Fruit fly (Drosophila melanogaster) whole organism, embryonic: ENCODE data around the gene CG5727.
A peak's percentile ranks its signal among the peaks of the same experiment; 100 is the strongest.

Experiments used
- Bteb2 ChIP-seq: fragments of 200-800 bp; sonication (Bioruptor generic); optimal IDR thresholded peaks from 2 replicates; lab custom pipeline; 2016; ENCODE audit warnings: missing biosample characterization, missing genetic modification characterization
- C15 ChIP-seq: fragments of 200-800 bp; sonication (Bioruptor generic); IDR thresholded peaks from 3 replicates; pipeline ENCODE4 v1.3.6; 2022; ENCODE audit warnings: missing biosample characterization, missing genetic modification characterization
- CG10147 ChIP-seq: fragments of 200-800 bp; sonication (Bioruptor generic); optimal IDR thresholded peaks from 2 replicates; lab custom pipeline; 2019; ENCODE audit warnings: missing biosample characterization, mild to moderate bottlenecking, missing genetic modification characterization, moderate library complexity
- CG10267 ChIP-seq: fragments of 200-800 bp; sonication (Bioruptor generic); optimal IDR thresholded peaks from 2 replicates; lab custom pipeline; 2018; ENCODE audit warnings: missing biosample characterization, mild to moderate bottlenecking, missing genetic modification characterization, moderate library complexity
- CG11085 ChIP-seq: fragments of 200-800 bp; sonication (Bioruptor generic); IDR thresholded peaks from 2 replicates; pipeline ENCODE4 v1.3.6; 2022; ENCODE audit warnings: missing biosample characterization, missing genetic modification characterization
- CG11723 ChIP-seq: fragments of 200-800 bp; sonication (Bioruptor generic); optimal IDR thresholded peaks from 2 replicates; lab custom pipeline; 2017; ENCODE audit warnings: missing biosample characterization, mild to moderate bottlenecking, missing genetic modification characterization
- CG13287 ChIP-seq: fragments of 200-800 bp; sonication (Bioruptor generic); IDR thresholded peaks from 2 replicates; pipeline ENCODE4 v1.3.6; 2022; ENCODE audit warnings: missing biosample characterization, missing genetic modification characterization; ENCODE audit not compliant: partially characterized antibody
- CG13424 ChIP-seq: fragments of 200-800 bp; sonication (Bioruptor generic); optimal IDR thresholded peaks from 2 replicates; lab custom pipeline; 2019; ENCODE audit warnings: missing biosample characterization, mild to moderate bottlenecking, missing genetic modification characterization, moderate library complexity
- CG14667 ChIP-seq: fragments of 200-800 bp; sonication (Bioruptor generic); IDR thresholded peaks from 2 replicates; pipeline ENCODE4 v1.3.6; 2022; ENCODE audit warnings: missing biosample characterization, missing genetic modification characterization
- CG15479 ChIP-seq: fragments of 200-800 bp; sonication (Bioruptor generic); optimal IDR thresholded peaks from 3 replicates; lab custom pipeline; 2019; ENCODE audit warnings: missing biosample characterization, mild to moderate bottlenecking, missing genetic modification characterization, moderate library complexity
- CG16815 ChIP-seq: fragments of 200-800 bp; sonication (Bioruptor generic); optimal IDR thresholded peaks from 3 replicates; lab custom pipeline; 2017; ENCODE audit warnings: missing biosample characterization, mild to moderate bottlenecking, missing genetic modification characterization
- CG17186 ChIP-seq: fragments of 200-800 bp; sonication (Bioruptor generic); optimal IDR thresholded peaks from 3 replicates; lab custom pipeline; 2017; ENCODE audit warnings: missing biosample characterization, missing genetic modification reagents, missing genetic modification characterization
- CG18619 ChIP-seq: fragments of 200-800 bp; sonication (Bioruptor generic); optimal IDR thresholded peaks from 3 replicates; lab custom pipeline; 2017; ENCODE audit warnings: missing biosample characterization, mild to moderate bottlenecking, missing genetic modification characterization
- CG2116 ChIP-seq: fragments of 200-800 bp; sonication (Bioruptor generic); optimal IDR thresholded peaks from 3 replicates; lab custom pipeline; 2018; ENCODE audit warnings: missing biosample characterization, mild to moderate bottlenecking, missing genetic modification characterization
- CG2199 ChIP-seq: fragments of 200-800 bp; sonication (Bioruptor generic); IDR thresholded peaks from 3 replicates; pipeline ENCODE4 v1.3.6; 2022; ENCODE audit warnings: missing biosample characterization, missing genetic modification characterization
- CG30403 ChIP-seq: fragments of 200-800 bp; sonication (Bioruptor generic); optimal IDR thresholded peaks from 3 replicates; lab custom pipeline; 2016; ENCODE audit warnings: missing biosample characterization, missing genetic modification characterization
- CG32767 ChIP-seq: fragments of 200-800 bp; sonication (Bioruptor generic); IDR thresholded peaks from 2 replicates; pipeline ENCODE4 v1.3.6; 2022; ENCODE audit warnings: missing biosample characterization, missing genetic modification characterization
- CG3281 ChIP-seq: fragments of 200-800 bp; sonication (Bioruptor generic); optimal IDR thresholded peaks from 3 replicates; lab custom pipeline; 2017; ENCODE audit warnings: missing biosample characterization, mild to moderate bottlenecking, missing genetic modification characterization
- CG34376 ChIP-seq: fragments of 200-800 bp; sonication (Bioruptor generic); optimal IDR thresholded peaks from 2 replicates; lab custom pipeline; 2018; ENCODE audit warnings: missing biosample characterization, mild to moderate bottlenecking, missing genetic modification characterization
- CG43689 ChIP-seq: fragments of 200-800 bp; sonication (Bioruptor generic); IDR thresholded peaks from 2 replicates; pipeline ENCODE4 v1.3.6; 2022; ENCODE audit warnings: missing biosample characterization, missing genetic modification characterization
- CG4854 ChIP-seq: fragments of 200-800 bp; sonication (Bioruptor generic); optimal IDR thresholded peaks from 2 replicates; lab custom pipeline; 2016; ENCODE audit warnings: missing biosample characterization, missing genetic modification characterization, inconsistent platforms
- CG5245 ChIP-seq: fragments of 200-800 bp; sonication (Bioruptor generic); optimal IDR thresholded peaks from 3 replicates; lab custom pipeline; 2016; ENCODE audit warnings: missing biosample characterization, missing genetic modification characterization
- CG7786 ChIP-seq: fragments of 200-800 bp; sonication (Bioruptor generic); optimal IDR thresholded peaks from 2 replicates; lab custom pipeline; 2016; ENCODE audit warnings: missing biosample characterization, missing genetic modification characterization
- CG9727 ChIP-seq: fragments of 200-800 bp; sonication (Bioruptor generic); optimal IDR thresholded peaks from 3 replicates; lab custom pipeline; 2017; ENCODE audit warnings: missing biosample characterization, mild to moderate bottlenecking, missing genetic modification characterization
- CTCF ChIP-seq: fragments of 200-800 bp; sonication (Bioruptor generic); optimal IDR thresholded peaks from 2 replicates; lab custom pipeline; 2017; ENCODE audit warnings: missing biosample characterization, mild to moderate bottlenecking, missing genetic modification characterization, moderate library complexity
- Dll ChIP-seq: fragments of 200-800 bp; sonication (Bioruptor generic); IDR thresholded peaks from 4 replicates; pipeline ENCODE4 v1.3.6; 2022; ENCODE audit warnings: missing biosample characterization, missing genetic modification characterization; ENCODE audit not compliant: partially characterized antibody
- E2f2 ChIP-seq: fragments of 200-800 bp; sonication (Bioruptor generic); IDR thresholded peaks from 2 replicates; pipeline ENCODE4 v1.3.6; 2022; ENCODE audit warnings: missing biosample characterization, missing genetic modification characterization
- Hr39 ChIP-seq: fragments of >200 bp; optimal IDR thresholded peaks from 2 replicates; lab custom pipeline; 2017
- Kr ChIP-seq: fragments of 200-800 bp; sonication (Bioruptor generic); optimal IDR thresholded peaks from 2 replicates; lab custom pipeline; 2017; ENCODE audit warnings: missing biosample characterization, mild to moderate bottlenecking, missing genetic modification characterization
- NFAT ChIP-seq: fragments of 200-800 bp; sonication (Bioruptor generic); IDR thresholded peaks from 2 replicates; pipeline ENCODE4 v1.3.6; 2022; ENCODE audit warnings: missing biosample characterization, missing genetic modification characterization
- Tbp ChIP-seq: fragments of >200 bp; optimal IDR thresholded peaks from 2 replicates; lab custom pipeline; 2018; ENCODE audit warnings: missing biosample characterization, missing genetic modification characterization
- caup ChIP-seq: fragments of 200-800 bp; sonication (Bioruptor generic); optimal IDR thresholded peaks from 3 replicates; lab custom pipeline; 2017; ENCODE audit warnings: missing biosample characterization, mild to moderate bottlenecking, missing genetic modification characterization, moderate library complexity; ENCODE audit not compliant: severe bottlenecking
- cg ChIP-seq: fragments of 200-800 bp; sonication (Bioruptor generic); optimal IDR thresholded peaks from 3 replicates; lab custom pipeline; 2019; ENCODE audit warnings: missing biosample characterization, mild to moderate bottlenecking, missing genetic modification characterization, moderate library complexity
- dmrt11E ChIP-seq: fragments of 200-800 bp; sonication (Bioruptor generic); optimal IDR thresholded peaks from 3 replicates; lab custom pipeline; 2018; ENCODE audit warnings: missing biosample characterization, mild to moderate bottlenecking, missing genetic modification characterization, moderate library complexity
- emc ChIP-seq: fragments of 200-800 bp; sonication (Bioruptor generic); optimal IDR thresholded peaks from 2 replicates; lab custom pipeline; 2016; ENCODE audit warnings: missing biosample characterization, missing genetic modification characterization
- eve ChIP-seq, 2 experiments: fragments of >200 bp; optimal IDR thresholded peaks; 2 replicates each; lab custom pipeline; 2017; ENCODE audit warnings: missing biosample characterization in 2 of 2, missing genetic modification characterization in 2 of 2
- fd102C ChIP-seq: fragments of 200-800 bp; sonication (Bioruptor generic); optimal IDR thresholded peaks from 2 replicates; lab custom pipeline; 2018; ENCODE audit warnings: missing biosample characterization, mild to moderate bottlenecking, missing genetic modification characterization, moderate library complexity
- gsb-n ChIP-seq: fragments of 200-800 bp; sonication (Bioruptor generic); optimal IDR thresholded peaks from 3 replicates; lab custom pipeline; 2018; ENCODE audit warnings: missing biosample characterization, mild to moderate bottlenecking, missing genetic modification characterization
- inv ChIP-seq: fragments of 200-800 bp; sonication (Bioruptor generic); IDR thresholded peaks from 2 replicates; pipeline ENCODE4 v1.3.6; 2022; ENCODE audit warnings: missing biosample characterization, missing genetic modification characterization; ENCODE audit not compliant: partially characterized antibody
- jing ChIP-seq: fragments of 200-800 bp; sonication (Bioruptor generic); optimal IDR thresholded peaks from 2 replicates; lab custom pipeline; 2018; ENCODE audit warnings: missing biosample characterization, mild to moderate bottlenecking, missing genetic modification characterization
- lbe ChIP-seq: fragments of 200-800 bp; sonication (Bioruptor generic); optimal IDR thresholded peaks from 2 replicates; lab custom pipeline; 2016; ENCODE audit warnings: missing biosample characterization, mild to moderate bottlenecking, missing genetic modification characterization
- onecut ChIP-seq: fragments of 200-800 bp; sonication (Bioruptor generic); IDR thresholded peaks from 2 replicates; pipeline ENCODE4 v1.3.6; 2022; ENCODE audit warnings: missing biosample characterization, missing genetic modification characterization
- pnt ChIP-seq: fragments of 200-800 bp; sonication (Bioruptor generic); optimal IDR thresholded peaks from 3 replicates; lab custom pipeline; 2016; ENCODE audit warnings: missing biosample characterization, missing genetic modification characterization
- psq ChIP-seq: fragments of 200-800 bp; sonication (Bioruptor generic); optimal IDR thresholded peaks from 2 replicates; lab custom pipeline; 2017; ENCODE audit warnings: missing biosample characterization, missing genetic modification characterization
- sens-2 ChIP-seq: fragments of 200-800 bp; sonication (Bioruptor generic); IDR thresholded peaks from 2 replicates; pipeline ENCODE4 v1.3.6; 2022; ENCODE audit warnings: missing biosample characterization, missing genetic modification characterization
- slp2 ChIP-seq: fragments of 200-800 bp; sonication (Bioruptor generic); optimal IDR thresholded peaks from 2 replicates; lab custom pipeline; 2016; ENCODE audit warnings: missing biosample characterization, missing genetic modification characterization
- stc ChIP-seq: fragments of 200-800 bp; sonication (Bioruptor generic); IDR thresholded peaks from 2 replicates; pipeline ENCODE4 v1.3.6; 2022; ENCODE audit warnings: missing biosample characterization, missing genetic modification characterization
- ttk ChIP-seq: fragments of 200-800 bp; sonication (Bioruptor generic); IDR thresholded peaks from 2 replicates; pipeline ENCODE4 v2.1.2; 2022; ENCODE audit warnings: missing biosample characterization, missing genetic modification characterization
- twi ChIP-seq: fragments of 200-800 bp; optimal IDR thresholded peaks from 2 replicates; lab custom pipeline; 2019; ENCODE audit warnings: missing biosample characterization, mild to moderate bottlenecking, missing genetic modification characterization, moderate library complexity

CG5727 gene

dm6 chr2L:10226724-10227407 is 16.4 kb upstream of the CG5727 start, which contains the start of gene CG5708 (continued):
- TF ChIP-seq CG2199 (GFP tag; lab: Robert Waterston, UW) = no peak
- TF ChIP-seq psq (GFP tag; lab: Kevin White, UChicago) = no peak
- TF ChIP-seq CG3281 (GFP tag; lab: Kevin White, UChicago) = no peak
- TF ChIP-seq inv = peak; percentile 57; the same call in 1 of the 2 replicates
- peak; percentile 89 for TF ChIP-seq CG11723 (GFP tag; lab: Kevin White, UChicago)
- TF ChIP-seq CG13287 (GFP tag; lab: Robert Waterston, UW) = peak; percentile 45; the same call in 1 of the 2 replicates
- peak; percentile 23 for TF ChIP-seq CG2116 (GFP tag; lab: Kevin White, UChicago)
- TF ChIP-seq fd102C (GFP tag; lab: Kevin White, UChicago) = no peak
- peak; percentile 1 for TF ChIP-seq caup (GFP tag; lab: Kevin White, UChicago)
- TF ChIP-seq Kr (GFP tag; lab: Kevin White, UChicago) = no peak
- peak; percentile 25 for TF ChIP-seq CG10267 (tag; lab: Kevin White, UChicago)
- peak; percentile 34 for TF ChIP-seq CG13424 (tag; lab: Kevin White, UChicago)
- TF ChIP-seq E2f2 = no peak
- TF ChIP-seq, all 482 proteins: peak for 85

dm6 chr2L:10226213-10226723 is 15.8 kb upstream of the CG5727 start:
- no peak for TF ChIP-seq emc (GFP tag; lab: Kevin White, UChicago)
- TF ChIP-seq CG2199 (GFP tag; lab: Robert Waterston, UW) = no peak
- TF ChIP-seq C15 (GFP tag; lab: Robert Waterston, UW) = no peak
- no peak for TF ChIP-seq CG7786
- TF ChIP-seq onecut (GFP tag; lab: Robert Waterston, UW) = no peak
- TF ChIP-seq ttk (GFP tag; lab: Robert Waterston, UW) = no peak
- TF ChIP-seq twi (tag; lab: Kevin White, UChicago) = no peak
- no peak for TF ChIP-seq CG15479
- TF ChIP-seq gsb-n (tag; lab: Kevin White, UChicago) = no peak
- TF ChIP-seq NFAT (GFP tag; lab: Robert Waterston, UW) = no peak
- TF ChIP-seq eve (GFP tag; optimal IDR thresholded peaks at IDR 0.05; lab: Kevin White, UChicago) = peak in 1 of 2 experiments; percentile 81
- TF ChIP-seq CG9727 = no peak
- no peak for TF ChIP-seq CG5245 (GFP tag; lab: Kevin White, UChicago)
- no peak for TF ChIP-seq Bteb2 (GFP tag; lab: Kevin White, UChicago)
- TF ChIP-seq CG17186 (GFP tag; lab: Kevin White, UChicago) = no peak
- no peak for TF ChIP-seq jing (GFP tag; lab: Kevin White, UChicago)
- TF ChIP-seq CG4854 (GFP tag; lab: Kevin White, UChicago) = no peak
- no peak for TF ChIP-seq Tbp (GFP tag; lab: Kevin White, UChicago)
- no peak for TF ChIP-seq Hr39 (lab: Kevin White, UChicago)
- no peak for TF ChIP-seq Dll (GFP tag; lab: Robert Waterston, UW)
- no peak for TF ChIP-seq CG10147 (GFP tag; lab: Kevin White, UChicago)
- TF ChIP-seq dmrt11E = no peak
- TF ChIP-seq cg = peak; percentile 72
- no peak for TF ChIP-seq CG18619
- no peak for TF ChIP-seq CG14667 (GFP tag; lab: Robert Waterston, UW)
- TF ChIP-seq slp2 (GFP tag; lab: Kevin White, UChicago) = no peak
- TF ChIP-seq CG34376 = peak; percentile 10
- no peak for TF ChIP-seq CTCF (GFP tag; lab: Kevin White, UChicago)
- TF ChIP-seq CG32767 (GFP tag; lab: Robert Waterston, UW) = 0 out of 2 replicates have a peak, but pooled peaks have one; percentile 25
- peak; percentile 16 for TF ChIP-seq lbe
- TF ChIP-seq CG11085 (GFP tag; lab: Robert Waterston, UW) = no peak
- no peak for TF ChIP-seq stc (GFP tag; lab: Robert Waterston, UW)
- TF ChIP-seq CG30403 (GFP tag; lab: Kevin White, UChicago) = no peak
- TF ChIP-seq fd102C (GFP tag; lab: Kevin White, UChicago) = no peak
- TF ChIP-seq sens-2 (GFP tag; lab: Robert Waterston, UW) = no peak
- TF ChIP-seq CG16815 = no peak
- TF ChIP-seq CG43689 (GFP tag; lab: Robert Waterston, UW) = no peak
- TF ChIP-seq pnt (GFP tag; lab: Kevin White, UChicago) = no peak
- no peak for TF ChIP-seq caup (GFP tag; lab: Kevin White, UChicago)
